Worm (Caenorhabditis elegans): Measurements from ENCODE around the gene Y50D4C.3.

The Y50D4C.3 gene

DNA sequence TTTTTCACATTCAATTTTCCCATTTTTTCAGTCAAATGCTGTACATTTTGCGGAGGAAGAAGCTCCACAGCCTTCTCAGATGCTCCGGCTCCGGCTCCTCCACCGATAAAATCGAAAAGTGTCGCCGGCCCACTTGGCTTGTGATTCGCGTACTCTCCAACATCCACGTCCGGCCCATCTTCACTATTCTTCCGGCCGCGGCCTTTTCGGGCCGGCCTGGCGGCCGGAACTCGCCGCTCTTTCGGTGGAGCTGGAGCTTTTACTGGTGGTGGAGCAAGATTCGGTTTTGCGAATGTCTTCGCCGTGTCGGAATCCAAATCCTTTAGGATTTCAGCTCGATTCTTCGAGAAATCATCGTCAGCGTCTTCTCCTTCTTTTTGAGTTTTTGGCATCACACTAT is 2.5 kb downstream of the Y50D4C.3 start:
- TF ChIP-seq ttx-3 (tag; optimal IDR thresholded peaks at IDR 0.05) = no peak
- TF ChIP-seq lim-6 (tag; optimal IDR thresholded peaks at IDR 0.05) = no peak
- no peak for TF ChIP-seq dmd-4 (tag; optimal IDR thresholded peaks at IDR 0.05; ENCODE audit: borderline replicate concordance)
- no peak for TF ChIP-seq sox-2 (GFP tag; IDR thresholded peaks at IDR 0.05)
- no peak for TF ChIP-seq hlh-13 (GFP tag; optimal IDR thresholded peaks at IDR 0.05)
- no peak for TF ChIP-seq mec-3 (tag; optimal IDR thresholded peaks at IDR 0.05; ENCODE audit: borderline replicate concordance)
- no peak for TF ChIP-seq ceh-45 (GFP tag; IDR thresholded peaks at IDR 0.05)
- TF ChIP-seq ceh-19 (GFP tag; optimal IDR thresholded peaks at IDR 0.05) = no peak
- no peak for TF ChIP-seq unc-86 (tag; optimal IDR thresholded peaks at IDR 0.05)
- no peak for TF ChIP-seq pha-4 (tag; optimal IDR thresholded peaks at IDR 0.05)
- TF ChIP-seq pqm-1 (tag; optimal IDR thresholded peaks at IDR 0.05) = no peak
- TF ChIP-seq unc-55 (GFP tag; optimal IDR thresholded peaks at IDR 0.05) = no peak
- TF ChIP-seq gmeb-2 (tag; optimal IDR thresholded peaks at IDR 0.05) = no peak
- no peak for TF ChIP-seq ceh-31 (tag; optimal IDR thresholded peaks at IDR 0.05)
- no peak for TF ChIP-seq K02D7.2 (tag; optimal IDR thresholded peaks at IDR 0.05)

DNA sequence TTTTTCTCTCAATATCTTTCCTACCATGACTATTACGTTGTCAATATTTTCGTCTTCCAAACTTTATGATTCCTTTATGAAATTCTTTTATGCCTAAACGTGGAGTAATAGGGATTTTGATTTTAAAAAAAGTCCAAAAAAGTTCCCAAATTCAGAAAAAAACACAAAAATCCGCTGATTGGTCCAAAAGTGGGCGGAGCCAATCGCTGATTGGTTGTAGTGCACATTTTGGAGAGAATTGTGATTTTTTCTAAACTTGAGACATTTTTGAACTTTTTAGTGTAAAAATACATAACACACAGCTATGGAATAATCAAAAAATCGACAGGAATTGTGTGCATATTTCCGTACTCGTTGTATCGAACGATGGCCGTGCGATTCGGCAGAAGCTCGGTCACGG is 5.7 kb downstream of the Y50D4C.3 start:
- no peak for TF ChIP-seq ceh-30 (tag; optimal IDR thresholded peaks at IDR 0.05)
- TF ChIP-seq nfya-1 (tag; optimal IDR thresholded peaks at IDR 0.05) = peak; percentile 66

DNA sequence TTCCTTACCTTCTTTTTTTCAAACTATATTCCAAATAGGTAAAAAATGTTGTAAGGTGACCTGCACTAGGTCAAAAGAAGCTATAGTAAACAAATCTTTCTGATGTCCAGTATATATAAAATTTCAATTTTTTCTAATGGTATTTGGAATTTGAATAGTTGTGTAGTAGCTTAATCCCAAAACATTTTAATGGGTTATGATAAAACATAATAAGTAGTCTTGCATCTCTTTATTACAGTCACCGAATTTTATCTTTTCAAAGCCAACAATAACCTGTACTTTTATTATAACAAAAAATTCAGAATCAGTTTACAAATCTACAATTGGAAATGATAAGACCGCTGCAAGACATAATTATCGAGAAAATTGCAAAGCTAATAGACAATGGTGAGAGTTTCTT is 27.6 kb downstream of the Y50D4C.3 start, which contains the start of gene H24K24.2:
H24K24.2 (plus strand) TSS at position 301 of the 400 bp plus-strand sequence.
- TF ChIP-seq ttx-3 (tag; optimal IDR thresholded peaks at IDR 0.05) (no peak), che-1 (tag; optimal IDR thresholded peaks at IDR 0.05) (no peak), sox-2 (GFP tag; IDR thresholded peaks at IDR 0.05) (no peak), K02D7.2 (tag; optimal IDR thresholded peaks at IDR 0.05) (no peak), fkh-6 (tag; optimal IDR thresholded peaks at IDR 0.05) (no peak), ceh-48 (tag; optimal IDR thresholded peaks at IDR 0.05) (no peak)

DNA sequence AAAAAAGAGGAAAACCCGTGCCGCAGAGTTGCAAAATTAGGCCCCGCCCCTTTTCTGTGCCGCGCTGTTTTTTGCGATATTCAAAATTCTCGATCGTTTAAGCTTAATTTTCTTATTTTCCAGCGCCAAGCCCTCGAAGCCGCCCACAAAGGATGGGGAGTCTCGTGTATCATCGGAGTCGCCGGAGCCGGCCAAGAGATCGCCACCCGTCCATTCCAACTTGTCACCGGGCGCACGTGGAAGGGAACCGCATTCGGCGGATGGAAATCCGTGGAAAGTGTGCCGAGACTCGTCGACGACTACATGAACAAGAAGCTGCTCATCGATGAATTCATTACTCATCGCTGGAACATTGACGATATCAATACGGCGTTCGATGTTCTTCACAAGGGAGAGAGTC is 29.3 kb downstream of the Y50D4C.3 start:
- TF ChIP-seq che-1 (tag; optimal IDR thresholded peaks at IDR 0.05) (no peak), ceh-45 (GFP tag; IDR thresholded peaks at IDR 0.05) (no peak), ceh-30 (tag; optimal IDR thresholded peaks at IDR 0.05) (no peak)

DNA sequence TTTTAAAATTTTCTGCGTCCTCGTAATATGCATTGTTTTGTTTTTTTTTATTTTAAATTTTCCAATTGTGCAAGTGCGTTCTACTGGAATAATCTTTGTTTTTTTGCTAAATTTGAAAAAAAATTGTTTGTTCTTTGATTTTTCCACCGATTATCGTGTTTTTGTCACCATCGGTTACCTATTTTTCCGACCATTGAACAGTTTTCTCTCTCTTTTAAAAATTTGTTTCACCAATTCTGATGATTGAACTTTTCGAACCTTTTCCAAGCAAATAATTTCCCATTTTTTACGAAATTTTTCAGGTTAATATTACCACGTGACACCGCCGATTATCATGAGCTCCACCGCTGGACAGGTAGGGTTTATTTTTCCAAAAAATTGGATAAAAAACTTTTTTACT is 33.6 kb downstream of the Y50D4C.3 start, which contains the start of gene adh-5:
adh-5 (plus strand) TSS at position 301 of the 400 bp plus-strand sequence.
- TF ChIP-seq ets-4 (tag; optimal IDR thresholded peaks at IDR 0.05) (no peak), unc-55 (GFP tag; optimal IDR thresholded peaks at IDR 0.05) (no peak), hlh-8 (tag; optimal IDR thresholded peaks at IDR 0.05) (no peak), ceh-30 (tag; optimal IDR thresholded peaks at IDR 0.05) (no peak), pha-4 (tag; optimal IDR thresholded peaks at IDR 0.05) (no peak), ceh-45 (GFP tag; IDR thresholded peaks at IDR 0.05) (no peak), elt-2 (tag; optimal IDR thresholded peaks at IDR 0.05) (no peak), zip-5 (tag; optimal IDR thresholded peaks at IDR 0.05) (no peak), tbx-2 (tag; optimal IDR thresholded peaks at IDR 0.05) (no peak), ceh-9 (tag; optimal IDR thresholded peaks at IDR 0.05) (no peak), K09A11.1 (tag; optimal IDR thresholded peaks at IDR 0.05; ENCODE audit: insufficient read depth) (no peak), sdc-2 (tag; optimal IDR thresholded peaks at IDR 0.05) (no peak), fkh-6 (tag; optimal IDR thresholded peaks at IDR 0.05) (no peak), npax-4 (tag; optimal IDR thresholded peaks at IDR 0.05) (no peak), C38D4.7 (GFP tag; optimal IDR thresholded peaks at IDR 0.05) (no peak)

DNA sequence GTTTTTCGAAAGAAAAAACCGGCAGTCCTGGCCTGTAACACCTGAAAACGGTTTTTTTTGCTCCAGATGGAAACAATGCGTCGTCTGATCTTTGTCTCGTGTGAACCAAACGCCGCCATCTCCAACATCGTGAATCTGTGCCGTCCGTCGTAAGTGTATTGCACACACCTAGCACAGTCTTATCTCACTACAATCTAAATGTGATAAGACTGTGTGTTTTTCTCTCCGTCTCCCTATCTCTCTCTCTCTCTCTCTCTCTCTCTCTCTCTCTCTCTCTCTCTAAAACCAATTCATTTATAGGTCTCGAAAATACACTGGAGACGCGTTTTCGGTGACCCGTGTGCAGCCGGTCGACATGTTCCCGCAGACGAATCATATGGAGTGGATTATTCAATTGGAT is 34.5 kb downstream of the Y50D4C.3 start:
- peak; percentile 94 for TF ChIP-seq elt-2 (tag; optimal IDR thresholded peaks at IDR 0.05)
- TF ChIP-seq hlh-8 (tag; optimal IDR thresholded peaks at IDR 0.05) = no peak
- TF ChIP-seq elt-4 (tag; optimal IDR thresholded peaks at IDR 0.05) = no peak
- TF ChIP-seq fkh-6 (tag; optimal IDR thresholded peaks at IDR 0.05) = no peak
